Fruit fly (Drosophila melanogaster) whole organism, embryonic: ENCODE measurements around the gene PRL-1.

Experiments used
- Antp ChIP-seq: fragments of 200-800 bp; sonication (Bioruptor generic); optimal IDR thresholded peaks from 3 replicates; lab custom pipeline; 2016; ENCODE audit warnings: missing biosample characterization, missing genetic modification characterization
- Atf-2 ChIP-seq: fragments of 200-800 bp; sonication (Bioruptor generic); optimal IDR thresholded peaks from 2 replicates; lab custom pipeline; 2016; ENCODE audit warnings: missing biosample characterization, missing genetic modification characterization
- CG10209 ChIP-seq: fragments of 200-800 bp; sonication (Bioruptor generic); optimal IDR thresholded peaks from 3 replicates; lab custom pipeline; 2017; ENCODE audit warnings: missing biosample characterization, mild to moderate bottlenecking, missing genetic modification characterization, missing genetic modification reagents
- CG10979 ChIP-seq: fragments of 200-800 bp; sonication (Bioruptor generic); optimal IDR thresholded peaks from 2 replicates; lab custom pipeline; 2018; ENCODE audit warnings: missing biosample characterization, mild to moderate bottlenecking, missing genetic modification characterization, moderate library complexity
- CG11398 ChIP-seq: fragments of 200-800 bp; sonication (Bioruptor generic); optimal IDR thresholded peaks from 2 replicates; lab custom pipeline; 2016; ENCODE audit warnings: missing biosample characterization, missing genetic modification characterization
- CG14441 ChIP-seq: fragments of 200-800 bp; sonication (Bioruptor generic); IDR thresholded peaks from 2 replicates; pipeline ENCODE4 v1.3.6; 2022; ENCODE audit warnings: missing biosample characterization, missing genetic modification characterization
- CG1529 ChIP-seq: fragments of 200-800 bp; sonication (Bioruptor generic); optimal IDR thresholded peaks from 3 replicates; lab custom pipeline; 2018; ENCODE audit warnings: missing biosample characterization, missing genetic modification characterization
- CG17359 ChIP-seq: fragments of 200-800 bp; sonication (Bioruptor generic); optimal IDR thresholded peaks from 3 replicates; lab custom pipeline; 2018; ENCODE audit warnings: missing biosample characterization, mild to moderate bottlenecking, missing genetic modification characterization, moderate library complexity
- CG17802 ChIP-seq: fragments of 200-800 bp; sonication (Bioruptor generic); optimal IDR thresholded peaks from 2 replicates; lab custom pipeline; 2018; ENCODE audit warnings: missing biosample characterization, mild to moderate bottlenecking, missing genetic modification characterization, moderate library complexity
- CG17829 ChIP-seq: fragments of 200-800 bp; optimal IDR thresholded peaks from 2 replicates; lab custom pipeline; 2019; ENCODE audit warnings: missing biosample characterization, mild to moderate bottlenecking, missing genetic modification characterization, moderate library complexity
- CG3281 ChIP-seq: fragments of 200-800 bp; sonication (Bioruptor generic); optimal IDR thresholded peaks from 3 replicates; lab custom pipeline; 2017; ENCODE audit warnings: missing biosample characterization, mild to moderate bottlenecking, missing genetic modification characterization
- CG4820 ChIP-seq: fragments of 200-800 bp; sonication (Bioruptor generic); optimal IDR thresholded peaks from 3 replicates; lab custom pipeline; 2016; ENCODE audit warnings: missing biosample characterization, missing genetic modification characterization
- CG6683 ChIP-seq: fragments of 200-800 bp; sonication (Bioruptor generic); optimal IDR thresholded peaks from 2 replicates; lab custom pipeline; 2017; ENCODE audit warnings: missing biosample characterization, mild to moderate bottlenecking, missing genetic modification characterization, missing genetic modification reagents
- CG7745 ChIP-seq: fragments of 200-800 bp; sonication (Bioruptor generic); optimal IDR thresholded peaks from 2 replicates; lab custom pipeline; 2018; ENCODE audit warnings: missing biosample characterization, mild to moderate bottlenecking, missing genetic modification characterization, moderate library complexity
- CG7839 ChIP-seq: fragments of 200-800 bp; sonication (Bioruptor generic); optimal IDR thresholded peaks from 3 replicates; lab custom pipeline; 2018; ENCODE audit warnings: missing biosample characterization, mild to moderate bottlenecking, missing genetic modification characterization, moderate library complexity
- CG9727 ChIP-seq: fragments of 200-800 bp; sonication (Bioruptor generic); optimal IDR thresholded peaks from 3 replicates; lab custom pipeline; 2017; ENCODE audit warnings: missing biosample characterization, mild to moderate bottlenecking, missing genetic modification characterization
- Doc3 ChIP-seq: fragments of 200-800 bp; sonication (Bioruptor generic); IDR thresholded peaks from 3 replicates; pipeline ENCODE4 v1.3.6; 2022; ENCODE audit warnings: missing biosample characterization, missing genetic modification characterization; ENCODE audit not compliant: partially characterized antibody
- Elba2 ChIP-seq: fragments of 200-800 bp; sonication (Bioruptor generic); optimal IDR thresholded peaks from 3 replicates; lab custom pipeline; 2016; ENCODE audit warnings: missing biosample characterization, missing genetic modification characterization
- Ets97D ChIP-seq: fragments of 200-800 bp; sonication (Bioruptor generic); optimal IDR thresholded peaks from 3 replicates; lab custom pipeline; 2016; ENCODE audit warnings: missing biosample characterization, missing genetic modification characterization
- HHEX ChIP-seq: fragments of 200-800 bp; sonication (Bioruptor generic); optimal IDR thresholded peaks from 3 replicates; lab custom pipeline; 2017; ENCODE audit warnings: missing biosample characterization, mild to moderate bottlenecking, missing genetic modification characterization, missing genetic modification reagents
- Hmr ChIP-seq: fragments of 200-800 bp; sonication (Bioruptor generic); optimal IDR thresholded peaks from 3 replicates; lab custom pipeline; 2017; ENCODE audit warnings: mild to moderate bottlenecking, missing biosample characterization, missing genetic modification reagents, missing genetic modification characterization
- Jarid2 ChIP-seq: fragments of 200-800 bp; sonication (Bioruptor generic); optimal IDR thresholded peaks from 3 replicates; lab custom pipeline; 2017; ENCODE audit warnings: mild to moderate bottlenecking, missing biosample characterization, missing genetic modification reagents, missing genetic modification characterization
- Mes4 ChIP-seq: fragments of 200-800 bp; sonication (Bioruptor generic); optimal IDR thresholded peaks from 2 replicates; lab custom pipeline; 2016; ENCODE audit warnings: missing biosample characterization, missing genetic modification characterization
- Myb ChIP-seq: fragments of 200-800 bp; sonication (Bioruptor generic); optimal IDR thresholded peaks from 2 replicates; lab custom pipeline; 2016; ENCODE audit warnings: missing biosample characterization, missing genetic modification characterization
- NK7.1 ChIP-seq: fragments of 200-800 bp; sonication (Bioruptor generic); optimal IDR thresholded peaks from 3 replicates; lab custom pipeline; 2016; ENCODE audit warnings: missing biosample characterization, missing genetic modification characterization
- Ravus ChIP-seq: fragments of 200-800 bp; sonication (Bioruptor generic); IDR thresholded peaks from 2 replicates; pipeline ENCODE4 v1.3.6; 2022; ENCODE audit warnings: missing biosample characterization, missing genetic modification characterization
- Sin3A ChIP-seq: fragments of >200 bp; optimal IDR thresholded peaks from 2 replicates; lab custom pipeline; 2018
- Vsx1 ChIP-seq: fragments of 200-800 bp; sonication (Bioruptor generic); optimal IDR thresholded peaks from 2 replicates; lab custom pipeline; 2017; ENCODE audit warnings: missing biosample characterization, mild to moderate bottlenecking, missing genetic modification characterization, missing genetic modification reagents
- aop ChIP-seq: fragments of 200-800 bp; sonication (Bioruptor generic); IDR thresholded peaks from 2 replicates; pipeline ENCODE4 v1.3.6; 2022; ENCODE audit warnings: missing biosample characterization, missing genetic modification characterization
- ash1 ChIP-seq: fragments of 200-800 bp; sonication (Bioruptor generic); optimal IDR thresholded peaks from 2 replicates; lab custom pipeline; 2018; ENCODE audit warnings: missing biosample characterization, mild to moderate bottlenecking, missing genetic modification characterization
- btn ChIP-seq: fragments of 200-800 bp; sonication (Bioruptor generic); optimal IDR thresholded peaks from 2 replicates; lab custom pipeline; 2016; ENCODE audit warnings: missing biosample characterization, missing genetic modification characterization
- chn ChIP-seq: fragments of 200-800 bp; sonication (Bioruptor generic); optimal IDR thresholded peaks from 2 replicates; lab custom pipeline; 2016; ENCODE audit warnings: missing biosample characterization, missing genetic modification characterization
- cwo ChIP-seq: fragments of 200-800 bp; sonication (Bioruptor generic); optimal IDR thresholded peaks from 3 replicates; lab custom pipeline; 2017; ENCODE audit warnings: missing biosample characterization, missing genetic modification characterization, mild to moderate bottlenecking, moderate library complexity, missing genetic modification reagents
- dpn ChIP-seq, 2 experiments: fragments of 200-800 bp; sonication (Bioruptor generic); optimal IDR thresholded peaks; 3 replicates each; lab custom pipeline; 2016; ENCODE audit warnings: missing biosample characterization in 2 of 2, missing genetic modification characterization in 2 of 2
- fd64A ChIP-seq: fragments of 200-800 bp; sonication (Bioruptor generic); optimal IDR thresholded peaks from 3 replicates; lab custom pipeline; 2018; ENCODE audit warnings: missing biosample characterization, mild to moderate bottlenecking, missing genetic modification characterization
- ftz-f1 ChIP-seq: fragments of 200-800 bp; sonication (Bioruptor generic); optimal IDR thresholded peaks from 2 replicates; lab custom pipeline; 2016; ENCODE audit warnings: missing biosample characterization, missing genetic modification characterization
- gsb-n ChIP-seq: fragments of 200-800 bp; sonication (Bioruptor generic); optimal IDR thresholded peaks from 3 replicates; lab custom pipeline; 2018; ENCODE audit warnings: missing biosample characterization, mild to moderate bottlenecking, missing genetic modification characterization
- hbn ChIP-seq: fragments of 200-800 bp; sonication (Bioruptor generic); IDR thresholded peaks from 2 replicates; pipeline ENCODE4 v1.3.6; 2022; ENCODE audit warnings: missing biosample characterization, missing genetic modification characterization; ENCODE audit not compliant: partially characterized antibody
- jing ChIP-seq: fragments of 200-800 bp; sonication (Bioruptor generic); optimal IDR thresholded peaks from 2 replicates; lab custom pipeline; 2018; ENCODE audit warnings: missing biosample characterization, mild to moderate bottlenecking, missing genetic modification characterization
- lilli ChIP-seq: fragments of 200-800 bp; sonication (Bioruptor generic); optimal IDR thresholded peaks from 3 replicates; lab custom pipeline; 2016; ENCODE audit warnings: missing biosample characterization, missing genetic modification characterization
- luna ChIP-seq: fragments of 200-800 bp; sonication (Bioruptor generic); optimal IDR thresholded peaks from 2 replicates; lab custom pipeline; 2016; ENCODE audit warnings: missing biosample characterization, missing genetic modification characterization
- run ChIP-seq: fragments of 200-800 bp; sonication (Bioruptor generic); optimal IDR thresholded peaks from 3 replicates; lab custom pipeline; 2018; ENCODE audit warnings: missing biosample characterization, mild to moderate bottlenecking, missing genetic modification characterization
- sens ChIP-seq: fragments of 200-800 bp; sonication (Bioruptor generic); peaks from one replicate; lab custom pipeline; 2016; ENCODE audit warnings: missing biosample characterization, missing genetic modification characterization
- sisA ChIP-seq: fragments of 200-800 bp; sonication (Bioruptor generic); IDR thresholded peaks from 2 replicates; pipeline ENCODE4 v1.3.6; 2022; ENCODE audit warnings: missing biosample characterization, missing genetic modification characterization
- slou ChIP-seq: fragments of 200-800 bp; sonication (Bioruptor generic); optimal IDR thresholded peaks from 3 replicates; lab custom pipeline; 2016; ENCODE audit warnings: missing biosample characterization, missing genetic modification characterization
- slp2 ChIP-seq: fragments of 200-800 bp; sonication (Bioruptor generic); optimal IDR thresholded peaks from 2 replicates; lab custom pipeline; 2016; ENCODE audit warnings: missing biosample characterization, missing genetic modification characterization
- sob ChIP-seq: fragments of 200-800 bp; sonication (Bioruptor generic); IDR thresholded peaks from 2 replicates; pipeline ENCODE4 v1.3.6; 2022; ENCODE audit warnings: missing biosample characterization, missing genetic modification characterization
- tio ChIP-seq: fragments of 200-800 bp; sonication (Bioruptor generic); optimal IDR thresholded peaks from 2 replicates; lab custom pipeline; 2017; ENCODE audit warnings: missing biosample characterization, missing genetic modification characterization, inconsistent platforms
- tx ChIP-seq: fragments of 200-800 bp; sonication (Bioruptor generic); optimal IDR thresholded peaks from 2 replicates; lab custom pipeline; 2016; ENCODE audit warnings: missing biosample characterization, missing genetic modification characterization
- unc-4 ChIP-seq: fragments of 200-800 bp; sonication (Bioruptor generic); IDR thresholded peaks from 2 replicates; pipeline ENCODE4 v1.3.6; 2022; ENCODE audit warnings: missing biosample characterization, missing genetic modification characterization; ENCODE audit not compliant: partially characterized antibody

PRL-1 gene

DNA sequence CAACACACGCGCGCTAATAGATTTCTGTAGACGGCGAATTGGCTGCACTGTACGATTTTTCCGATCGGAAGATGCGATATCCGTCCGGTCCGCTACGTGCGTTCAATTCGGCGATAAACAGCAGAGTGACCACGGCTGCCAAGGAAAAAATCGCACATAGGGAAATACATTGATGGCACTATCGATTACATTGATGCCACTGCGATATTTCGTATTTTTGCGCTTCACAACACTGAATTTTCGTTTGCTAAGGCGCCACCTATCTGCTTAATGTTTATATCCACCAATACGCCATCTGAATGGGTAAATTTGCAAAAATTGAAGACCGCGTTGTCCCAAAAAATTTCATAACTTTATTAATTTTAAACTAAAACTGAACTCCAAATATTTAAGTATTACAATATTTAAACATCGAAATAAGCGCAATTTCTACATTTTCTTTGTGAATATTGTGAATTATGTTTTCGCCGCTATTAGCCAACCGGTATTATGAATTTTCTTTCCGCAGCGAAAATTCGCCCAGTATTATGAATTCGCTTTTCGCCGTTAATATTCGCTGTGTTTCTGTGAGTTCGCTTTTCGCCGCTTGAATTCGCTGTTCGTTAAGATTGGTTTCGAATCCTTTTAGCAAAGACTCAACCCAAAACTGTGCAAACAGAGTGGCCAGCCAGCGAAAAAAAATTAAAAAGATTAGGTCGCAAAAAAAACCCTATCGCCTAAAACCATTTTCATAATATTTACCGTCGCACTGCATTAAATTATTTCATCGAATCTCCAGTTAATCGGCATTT lies 30.4 kb upstream of the PRL-1 start, which contains the start of the genes crp and pkaap (continued):
- TF ChIP-seq Ravus (no peak), Hmr (GFP tag; lab: Kevin White, UChicago) (peak; percentile 91), Doc3 (GFP tag; lab: Robert Waterston, UW) (no peak), Jarid2 (GFP tag; lab: Kevin White, UChicago) (peak; percentile 94), Ets97D (GFP tag; lab: Kevin White, UChicago) (peak; percentile 93), dpn (GFP tag; optimal IDR thresholded peaks at IDR 0.05; lab: Kevin White, UChicago) (peak; percentile 91), slp2 (peak; percentile 86), NK7.1 (peak; percentile 65), luna (GFP tag; lab: Kevin White, UChicago) (peak; percentile 36), Myb (GFP tag; lab: Kevin White, UChicago) (peak; percentile 84), run (peak; percentile 25), CG10979 (tag; lab: Kevin White, UChicago) (peak; percentile 100), slou (GFP tag; lab: Kevin White, UChicago) (peak; percentile 86), Atf-2 (GFP tag; lab: Kevin White, UChicago) (peak; percentile 84), CG17802 (tag; lab: Kevin White, UChicago) (peak; percentile 48), Antp (GFP tag; lab: Kevin White, UChicago) (peak; percentile 94), CG11398 (GFP tag; lab: Kevin White, UChicago) (peak; percentile 85), HHEX (peak; percentile 75), CG10209 (GFP tag; lab: Kevin White, UChicago) (peak; percentile 71), unc-4 (GFP tag; lab: Robert Waterston, UW) (no peak), cwo (GFP tag; lab: Kevin White, UChicago) (peak; percentile 59), lilli (peak; percentile 93), CG7839 (tag; lab: Kevin White, UChicago) (no peak), CG3281 (peak; percentile 57), sisA (GFP tag; lab: Robert Waterston, UW) (no peak), hbn (GFP tag; lab: Robert Waterston, UW) (no peak), Sin3A (lab: Kevin White, UChicago) (peak; percentile 72), CG14441 (GFP tag; lab: Robert Waterston, UW) (no peak), Elba2 (peak; percentile 45), Vsx1 (GFP tag; lab: Kevin White, UChicago) (peak; percentile 46), aop (GFP tag; lab: Robert Waterston, UW) (no peak), gsb-n (tag; lab: Kevin White, UChicago) (peak; percentile 52), tx (GFP tag; lab: Kevin White, UChicago) (peak; percentile 84), CG9727 (GFP tag; lab: Kevin White, UChicago) (peak; percentile 48), CG1529 (GFP tag; lab: Kevin White, UChicago) (peak; percentile 61), CG17829 (tag; lab: Kevin White, UChicago) (peak; percentile 74), CG17359 (tag; lab: Kevin White, UChicago) (peak; percentile 73), btn (peak; percentile 77), CG6683 (GFP tag; lab: Kevin White, UChicago) (peak; percentile 37), jing (GFP tag; lab: Kevin White, UChicago) (peak; percentile 51), Mes4 (GFP tag; lab: Kevin White, UChicago) (peak; percentile 72), fd64A (GFP tag; lab: Kevin White, UChicago) (no peak), tio (GFP tag; lab: Kevin White, UChicago) (peak; percentile 58), chn (GFP tag; lab: Kevin White, UChicago) (peak; percentile 86), sob (GFP tag; lab: Robert Waterston, UW) (no peak), CG7745 (tag; lab: Kevin White, UChicago) (peak; percentile 34), sens (GFP tag; lab: Kevin White, UChicago) (peak; percentile 97), ash1 (GFP tag; lab: Kevin White, UChicago) (peak; percentile 44), CG4820 (GFP tag; lab: Kevin White, UChicago) (peak; percentile 76), ftz-f1 (peak; percentile 60)
